Worm (Caenorhabditis elegans) whole organism, L4/young adult: ENCODE data around the gene dohh-1.

ENCODE experiments used
- W03F9.2 ChIP-seq: fragments of 150-350 bp; optimal IDR thresholded peaks from 2 replicates; lab custom pipeline; 2014; ENCODE audit warnings: missing biosample characterization, missing genetic modification characterization
- dao-5 ChIP-seq: sonication (generic microtip); optimal IDR thresholded peaks from 2 replicates; lab custom pipeline; 2016; ENCODE audit warnings: missing genotype, missing genetic modification characterization, moderate library complexity, missing compliant biosample characterization
- him-1 ChIP-seq: sonication (generic microtip); optimal IDR thresholded peaks from 2 replicates; lab custom pipeline; 2016; ENCODE audit warnings: missing genotype, missing genetic modification reagents, missing genetic modification characterization, missing compliant biosample characterization

DNA sequence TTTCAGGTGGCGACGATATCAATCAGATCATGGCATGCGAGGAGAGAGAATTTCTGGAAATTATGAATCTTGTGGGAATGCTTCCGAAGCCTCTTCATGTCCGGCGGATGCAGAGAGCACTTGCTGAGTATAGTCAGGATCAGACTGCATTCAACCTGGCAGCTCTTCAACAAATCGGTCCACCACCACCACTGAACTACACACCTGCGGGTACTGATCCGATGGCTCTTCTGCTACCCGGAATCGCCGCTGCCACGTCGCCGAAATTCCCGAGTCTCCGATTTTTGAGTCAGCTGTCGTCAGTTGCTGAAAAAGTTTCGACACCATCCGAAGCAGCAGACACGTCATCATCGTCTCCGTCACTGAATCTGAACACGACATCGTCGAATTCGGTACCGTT lies 48.8 kb upstream of the dohh-1 start:
- TF ChIP-seq him-1 (tag; lab: Kevin White, UChicago) (no peak), W03F9.2 (no peak), dao-5 (no peak)
